Worm (Caenorhabditis elegans): Measurements from ENCODE around the gene C55A6.4.

The C55A6.4 gene

ce11 chrV:11516141-11516591, 1.5 kb downstream of the C55A6.4 start, which contains the start of gene sdz-8:
Gene sdz-8 (minus strand): TSS chrV:11516191.
- TF ChIP-seq pax-1 (tag; optimal IDR thresholded peaks at IDR 0.05) (no peak), pqm-1 (tag; optimal IDR thresholded peaks at IDR 0.05) (no peak), pat-9 (tag; optimal IDR thresholded peaks at IDR 0.05) (no peak), ets-4 (tag; optimal IDR thresholded peaks at IDR 0.05) (no peak), sox-2 (GFP tag; IDR thresholded peaks at IDR 0.05) (no peak), ceh-2 (tag; optimal IDR thresholded peaks at IDR 0.05) (no peak), lin-11 (tag; optimal IDR thresholded peaks at IDR 0.05) (no peak), K02D7.2 (tag; optimal IDR thresholded peaks at IDR 0.05) (no peak), tbx-2 (tag; optimal IDR thresholded peaks at IDR 0.05) (no peak), ref-2 (tag; optimal IDR thresholded peaks at IDR 0.05) (no peak), unc-55 (GFP tag; optimal IDR thresholded peaks at IDR 0.05) (no peak), fkh-6 (tag; optimal IDR thresholded peaks at IDR 0.05) (no peak), dmd-4 (tag; optimal IDR thresholded peaks at IDR 0.05; ENCODE audit: borderline replicate concordance) (no peak), pha-4 (tag; optimal IDR thresholded peaks at IDR 0.05) (no peak)

ce11 chrV:11515145-11515544, 2.5 kb downstream of the C55A6.4 start:
- no peak for TF ChIP-seq nhr-11 (tag; optimal IDR thresholded peaks at IDR 0.05)
- TF ChIP-seq ceh-22 (tag; optimal IDR thresholded peaks at IDR 0.05): no peak
- no peak for TF ChIP-seq lin-11 (tag; optimal IDR thresholded peaks at IDR 0.05)
- TF ChIP-seq T23F11.4 (GFP tag; optimal IDR thresholded peaks at IDR 0.05): no peak
- TF ChIP-seq zip-5 (tag; optimal IDR thresholded peaks at IDR 0.05): no peak
- TF ChIP-seq dve-1 (tag; optimal IDR thresholded peaks at IDR 0.05): no peak
- no peak for TF ChIP-seq elt-2 (tag; optimal IDR thresholded peaks at IDR 0.05)
- no peak for TF ChIP-seq eyg-1 (tag; optimal IDR thresholded peaks at IDR 0.05)
- no peak for TF ChIP-seq pha-4 (tag; optimal IDR thresholded peaks at IDR 0.05)
- no peak for TF ChIP-seq unc-55 (GFP tag; optimal IDR thresholded peaks at IDR 0.05)

DNA sequence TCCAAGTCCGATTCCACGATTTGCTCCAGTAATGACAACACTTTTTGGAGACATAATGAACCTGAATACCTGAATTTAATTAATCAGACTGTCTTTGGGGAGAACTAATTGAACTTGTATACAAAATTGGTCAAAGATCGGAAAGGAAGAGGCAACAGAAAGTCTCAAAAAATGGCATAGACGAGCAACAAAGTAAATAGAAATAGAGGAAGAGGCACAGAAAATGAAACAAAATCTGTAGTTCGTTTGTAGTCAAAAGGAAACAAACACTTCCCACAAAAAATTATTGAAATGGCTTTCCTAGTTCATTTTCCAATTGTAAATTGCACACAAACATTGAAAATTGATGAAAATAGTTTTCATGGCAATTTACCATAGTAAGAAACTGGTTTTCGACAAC, 3.0 kb downstream of the C55A6.4 start, which contains the start of gene C55A6.6:
Gene C55A6.6, minus strand, starts transcription at position 61 of the 400 bp plus-strand sequence.
- TF ChIP-seq ceh-31 (tag; optimal IDR thresholded peaks at IDR 0.05) (no peak), nhr-232 (tag; optimal IDR thresholded peaks at IDR 0.05) (no peak), unc-42 (tag; optimal IDR thresholded peaks at IDR 0.05) (no peak), syd-9 (tag; optimal IDR thresholded peaks at IDR 0.05) (no peak), Y22D7AL.16 (tag; optimal IDR thresholded peaks at IDR 0.05) (no peak)

DNA sequence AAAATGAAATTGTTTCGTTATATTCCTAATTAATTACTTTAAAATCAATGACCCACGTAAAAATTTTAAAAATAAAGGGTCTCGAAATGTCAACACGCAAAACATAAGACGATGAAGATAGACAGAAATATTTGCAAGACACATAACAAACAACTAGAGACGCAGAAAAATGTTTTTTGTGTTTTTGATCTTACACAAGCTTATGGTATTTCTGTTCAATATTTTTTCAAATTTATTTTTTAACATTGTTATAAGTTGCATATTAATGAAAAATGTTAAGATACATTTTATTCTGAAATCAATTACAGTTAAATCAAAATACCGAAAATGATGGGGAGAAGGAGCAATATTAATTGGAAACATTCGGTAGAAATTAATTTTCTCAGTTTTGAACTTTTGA, 4.3 kb downstream of the C55A6.4 start, which contains the start of gene C55A6.3:
Gene C55A6.3, minus strand, starts transcription at position 101 of the 400 bp plus-strand sequence.
- no peak for TF ChIP-seq T23F11.4 (GFP tag; optimal IDR thresholded peaks at IDR 0.05)
- TF ChIP-seq rnt-1 (tag; optimal IDR thresholded peaks at IDR 0.05): no peak
- no peak for TF ChIP-seq pros-1 (tag; optimal IDR thresholded peaks at IDR 0.05)
- no peak for TF ChIP-seq pqm-1 (tag; optimal IDR thresholded peaks at IDR 0.05)
- no peak for TF ChIP-seq F13H6.1 (tag; optimal IDR thresholded peaks at IDR 0.05)
- TF ChIP-seq ceh-31 (tag; optimal IDR thresholded peaks at IDR 0.05): no peak
- TF ChIP-seq fkh-6 (tag; optimal IDR thresholded peaks at IDR 0.05): no peak
- no peak for TF ChIP-seq unc-3 (GFP tag; conservative IDR thresholded peaks at IDR 0.05)
- TF ChIP-seq unc-3 (tag; optimal IDR thresholded peaks at IDR 0.05): no peak
- TF ChIP-seq mec-3 (tag; optimal IDR thresholded peaks at IDR 0.05; ENCODE audit: borderline replicate concordance): no peak
- TF ChIP-seq pax-1 (tag; optimal IDR thresholded peaks at IDR 0.05): no peak

DNA sequence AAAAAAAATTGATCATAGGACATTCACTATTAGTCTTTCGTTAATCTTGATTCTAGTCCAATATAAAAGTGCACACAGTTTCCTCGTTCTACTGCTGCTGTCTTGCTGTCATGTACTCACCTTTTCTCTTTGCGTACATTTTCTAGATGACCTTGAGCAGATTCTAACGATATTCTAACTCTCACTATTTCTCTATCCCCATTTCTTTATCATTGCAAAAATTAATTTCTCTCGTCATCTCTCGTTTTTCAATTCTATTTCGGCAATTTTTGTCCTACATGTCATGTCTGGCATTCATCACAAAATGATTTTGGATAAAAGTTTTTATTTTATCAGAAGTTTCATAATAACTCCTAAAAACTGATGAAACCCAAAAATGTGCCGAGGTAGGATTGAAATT, 8.9 kb downstream of the C55A6.4 start, which contains the start of gene ttll-5:
Gene ttll-5, plus strand, starts transcription at position 288 of the 400 bp plus-strand sequence.
- TF ChIP-seq npax-4 (tag; optimal IDR thresholded peaks at IDR 0.05): no peak
- no peak for TF ChIP-seq ztf-16 (tag; optimal IDR thresholded peaks at IDR 0.05)
- no peak for TF ChIP-seq che-1 (tag; optimal IDR thresholded peaks at IDR 0.05)
- TF ChIP-seq hlh-8 (tag; optimal IDR thresholded peaks at IDR 0.05): no peak
- TF ChIP-seq ceh-18 (tag; optimal IDR thresholded peaks at IDR 0.05): no peak
- no peak for TF ChIP-seq ttx-3 (tag; optimal IDR thresholded peaks at IDR 0.05)
- TF ChIP-seq lin-11 (tag; optimal IDR thresholded peaks at IDR 0.05): no peak
- TF ChIP-seq unc-3 (GFP tag; conservative IDR thresholded peaks at IDR 0.05): no peak
- no peak for TF ChIP-seq unc-3 (tag; optimal IDR thresholded peaks at IDR 0.05)
- TF ChIP-seq elt-2 (tag; optimal IDR thresholded peaks at IDR 0.05): no peak
- TF ChIP-seq pha-4 (tag; optimal IDR thresholded peaks at IDR 0.05): no peak
- TF ChIP-seq gmeb-2 (tag; optimal IDR thresholded peaks at IDR 0.05): no peak
- no peak for TF ChIP-seq rnt-1 (tag; optimal IDR thresholded peaks at IDR 0.05)
- no peak for TF ChIP-seq F13H6.1 (tag; optimal IDR thresholded peaks at IDR 0.05)
- no peak for TF ChIP-seq ceh-30 (tag; optimal IDR thresholded peaks at IDR 0.05)
- no peak for TF ChIP-seq ceh-34 (tag; optimal IDR thresholded peaks at IDR 0.05)
- no peak for TF ChIP-seq tbx-7 (tag; optimal IDR thresholded peaks at IDR 0.05)
